Fruit fly (Drosophila melanogaster): ENCODE results near the gene Ns3.

Gene Ns3

DNA sequence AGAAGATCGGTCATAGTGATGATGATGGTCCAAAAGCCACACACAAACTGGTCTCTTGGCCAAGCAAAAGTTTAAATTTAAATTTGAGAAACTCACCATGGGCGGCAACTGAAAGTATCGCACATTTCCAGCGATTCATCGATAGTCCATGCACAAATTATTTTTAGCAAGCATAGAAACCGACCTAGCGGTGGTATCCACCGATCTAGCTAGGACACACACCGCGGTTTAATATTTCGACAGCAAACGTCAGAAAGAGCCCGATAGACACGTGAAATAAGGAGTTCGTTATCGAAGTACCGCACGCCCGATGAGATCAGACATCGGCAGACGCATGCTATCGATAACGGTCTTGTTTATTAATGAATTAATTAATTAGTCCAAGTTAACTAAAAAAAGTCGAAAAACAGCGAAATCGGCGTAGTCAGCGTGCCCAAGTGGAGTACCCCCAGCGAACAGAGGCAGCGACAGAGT is 48.8 kb upstream of the Ns3 start, which contains the start of gene CG14795 (continued):
- peak; percentile 72 for TF ChIP-seq bcd (GFP tag; optimal IDR thresholded peaks at IDR 0.05)
- no peak for TF ChIP-seq sim (GFP tag; IDR thresholded peaks at IDR 0.05)
- TF ChIP-seq gfzf (GFP tag; optimal IDR thresholded peaks at IDR 0.05): peak; percentile 89
- peak; percentile 97 for TF ChIP-seq CG13287 (GFP tag; IDR thresholded peaks at IDR 0.05; ENCODE audit: partially characterized antibody)
- no peak for TF ChIP-seq D19A (tag; optimal IDR thresholded peaks at IDR 0.05)
- peak; percentile 33; the same call in 1 of the 2 replicates for TF ChIP-seq CG6272 (GFP tag; IDR thresholded peaks at IDR 0.05)
- TF ChIP-seq CG1647 (GFP tag; optimal IDR thresholded peaks at IDR 0.05): no peak
- TF ChIP-seq dati (GFP tag; IDR thresholded peaks at IDR 0.05): no peak
- peak; percentile 31 for TF ChIP-seq exex (tag; optimal IDR thresholded peaks at IDR 0.05)
- TF ChIP-seq CG7786 (GFP tag; optimal IDR thresholded peaks at IDR 0.05): peak; percentile 20
- TF ChIP-seq CG11560 (tag; IDR thresholded peaks at IDR 0.05): peak; percentile 69; the same call in 2 of the 3 replicates
- no peak for TF ChIP-seq CG11247 (GFP tag; IDR thresholded peaks at IDR 0.05)
- TF ChIP-seq CG10147 (GFP tag; optimal IDR thresholded peaks at IDR 0.05): no peak
- no peak for TF ChIP-seq esg (GFP tag; conservative IDR thresholded peaks at IDR 0.05)
- no peak for TF ChIP-seq CG6175 (GFP tag; IDR thresholded peaks at IDR 0.05)
- peak; percentile 91 for TF ChIP-seq Scr (GFP tag; IDR thresholded peaks at IDR 0.05; ENCODE audit: partially characterized antibody)
- peak; percentile 38; the same call in 1 of the 2 replicates for TF ChIP-seq CG32532 (GFP tag; IDR thresholded peaks at IDR 0.05)
- TF ChIP-seq HmgD (GFP tag; optimal IDR thresholded peaks at IDR 0.05): peak; percentile 84
- TF ChIP-seq NfI (GFP tag; optimal IDR thresholded peaks at IDR 0.05): peak; percentile 2
- no peak for TF ChIP-seq CG3281 (GFP tag; optimal IDR thresholded peaks at IDR 0.05)
- no peak for TF ChIP-seq eve (GFP tag; optimal IDR thresholded peaks at IDR 0.05)
- TF ChIP-seq Gsc (GFP tag; IDR thresholded peaks at IDR 0.05): no peak
- TF ChIP-seq hb (GFP tag; IDR thresholded peaks at IDR 0.05; ENCODE audit: partially characterized antibody): peak; percentile 96
- peak; percentile 71 for TF ChIP-seq CG3847 (GFP tag; IDR thresholded peaks at IDR 0.05)
- no peak for TF ChIP-seq Oaz (GFP tag; IDR thresholded peaks at IDR 0.05)
- TF ChIP-seq gro (GFP tag; optimal IDR thresholded peaks at IDR 0.05): peak; percentile 75
- peak; percentile 52 for TF ChIP-seq CG12299 (tag; optimal IDR thresholded peaks at IDR 0.05)
- no peak for TF ChIP-seq crc (GFP tag; optimal IDR thresholded peaks at IDR 0.05)
- no peak for TF ChIP-seq CG6689 (GFP tag; IDR thresholded peaks at IDR 0.05)
- TF ChIP-seq Fer1 (GFP tag; optimal IDR thresholded peaks at IDR 0.05): peak; percentile 41
- no peak for TF ChIP-seq CG3726 (GFP tag; IDR thresholded peaks at IDR 0.05)
- TF ChIP-seq Ssrp (tag; optimal IDR thresholded peaks at IDR 0.05): no peak
- peak; percentile 58 for TF ChIP-seq Nf-YC (tag; optimal IDR thresholded peaks at IDR 0.05)
- TF ChIP-seq Adf1 (GFP tag; IDR thresholded peaks at IDR 0.05): peak; percentile 38
- no peak for TF ChIP-seq bsh (GFP tag; optimal IDR thresholded peaks at IDR 0.05)
- TF ChIP-seq TFAM (GFP tag; optimal IDR thresholded peaks at IDR 0.05): no peak
- TF ChIP-seq CG30020 (tag; optimal IDR thresholded peaks at IDR 0.05): peak; percentile 33
- TF ChIP-seq CG14014 (GFP tag; IDR thresholded peaks at IDR 0.05): no peak
- peak; percentile 98 for TF ChIP-seq Bgb (GFP tag; IDR thresholded peaks at IDR 0.05; ENCODE audit: partially characterized antibody)
- no peak for TF ChIP-seq pb (GFP tag; optimal IDR thresholded peaks at IDR 0.05)
- peak; percentile 91 for TF ChIP-seq CG15514 (GFP tag; optimal IDR thresholded peaks at IDR 0.05)
- TF ChIP-seq Aef1 (GFP tag; IDR thresholded peaks at IDR 0.05): no peak
- TF ChIP-seq chif (GFP tag; optimal IDR thresholded peaks at IDR 0.05): peak in 1 of 2 experiments; percentile 2
- TF ChIP-seq CG8089 (GFP tag; optimal IDR thresholded peaks at IDR 0.05): no peak
- TF ChIP-seq CG14965 (GFP tag; optimal IDR thresholded peaks at IDR 0.05; ENCODE audit: borderline replicate concordance): no peak
- TF ChIP-seq CG9817 (tag; optimal IDR thresholded peaks at IDR 0.05): peak; percentile 37
- TF ChIP-seq jigr1 (GFP tag; IDR thresholded peaks at IDR 0.05): no peak
- no peak for TF ChIP-seq Eip74EF (GFP tag; optimal IDR thresholded peaks at IDR 0.05)
- TF ChIP-seq zfh2 (GFP tag; optimal IDR thresholded peaks at IDR 0.05): peak; percentile 39
- TF ChIP-seq CG18476 (GFP tag; optimal IDR thresholded peaks at IDR 0.05): no peak
- no peak for TF ChIP-seq CG15479 (GFP tag; optimal IDR thresholded peaks at IDR 0.05)

Measured in whole organism, embryonic.